Fruit fly (Drosophila melanogaster): ENCODE results near the gene CG14811.

Gene CG14811

DNA sequence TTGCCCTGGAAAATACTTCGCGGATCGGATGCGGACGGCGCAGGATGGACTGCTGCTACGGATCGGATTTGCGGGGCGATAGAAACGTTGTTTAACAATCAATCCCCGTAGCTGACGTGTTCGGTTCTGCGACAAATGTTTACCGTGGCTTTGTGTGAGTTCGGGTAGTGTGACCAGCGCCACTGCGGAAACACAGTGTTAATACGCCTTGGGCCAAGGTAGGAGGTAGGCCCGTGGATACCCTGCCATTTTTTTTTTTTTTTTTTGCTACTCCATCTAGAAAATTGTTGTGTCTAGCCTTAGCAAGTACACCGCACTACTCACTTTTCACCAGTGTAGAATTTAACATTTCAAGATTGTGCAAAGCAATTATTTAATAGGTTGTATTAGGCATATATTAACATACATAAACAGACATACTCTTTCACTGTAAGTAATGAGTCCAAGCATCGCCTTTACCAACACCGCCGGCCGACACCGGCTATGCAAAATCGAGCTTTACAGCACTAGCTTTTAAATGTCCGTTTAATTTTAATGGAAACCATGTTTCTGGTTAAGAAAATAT is 39.5 kb upstream of the CG14811 start, which contains the start of gene deltaCOP (continued):
- TF ChIP-seq CG6272 (GFP tag; IDR thresholded peaks at IDR 0.05): peak; percentile 59
- TF ChIP-seq CG43689 (GFP tag; IDR thresholded peaks at IDR 0.05): peak; percentile 51; the same call in 1 of the 2 replicates
- TF ChIP-seq CG31441 (GFP tag; IDR thresholded peaks at IDR 0.05): no peak; the same call in 1 of the 2 replicates
- peak; percentile 84; the same call in 2 of the 3 replicates for TF ChIP-seq so (GFP tag; IDR thresholded peaks at IDR 0.05)
- TF ChIP-seq CG11456 (GFP tag; IDR thresholded peaks at IDR 0.05): peak; percentile 82; the same call in 2 of the 3 replicates
- peak; percentile 78 for TF ChIP-seq CG12391 (tag; optimal IDR thresholded peaks at IDR 0.05)
- TF ChIP-seq Gug (GFP tag; IDR thresholded peaks at IDR 0.05): peak; percentile 86
- no peak for TF ChIP-seq ab (GFP tag; optimal IDR thresholded peaks at IDR 0.05)
- TF ChIP-seq Sin3A (optimal IDR thresholded peaks at IDR 0.05): peak; percentile 85
- TF ChIP-seq ci (GFP tag; IDR thresholded peaks at IDR 0.05): peak; percentile 83
- peak; percentile 57; the same call in 1 of the 2 replicates for TF ChIP-seq ap (GFP tag; IDR thresholded peaks at IDR 0.05)
- no peak for TF ChIP-seq CG15073 (GFP tag; optimal IDR thresholded peaks at IDR 0.05)
- peak; percentile 72 for TF ChIP-seq Ssrp (tag; optimal IDR thresholded peaks at IDR 0.05)
- no peak; the same call in 1 of the 2 replicates for TF ChIP-seq GATAe (GFP tag; conservative IDR thresholded peaks at IDR 0.05)
- peak; percentile 37 for TF ChIP-seq wek (GFP tag; optimal IDR thresholded peaks at IDR 0.05)
- peak; percentile 85 for TF ChIP-seq CG4424 (GFP tag; optimal IDR thresholded peaks at IDR 0.05)
- TF ChIP-seq scrt (GFP tag; optimal IDR thresholded peaks at IDR 0.05): no peak
- peak; percentile 83 for TF ChIP-seq CG6689 (GFP tag; IDR thresholded peaks at IDR 0.05)
- peak; percentile 64 for TF ChIP-seq CG10979 (tag; optimal IDR thresholded peaks at IDR 0.05)
- peak; percentile 23; the same call in 2 of the 3 replicates for TF ChIP-seq CG34224 (GFP tag; IDR thresholded peaks at IDR 0.05; ENCODE audit: partially characterized antibody)
- peak; percentile 84 for TF ChIP-seq Aef1 (GFP tag; IDR thresholded peaks at IDR 0.05)
- peak; percentile 85 to 91 for TF ChIP-seq Pdp1 (GFP tag; optimal IDR thresholded peaks at IDR 0.05)
- no peak for TF ChIP-seq sima (GFP tag; optimal IDR thresholded peaks at IDR 0.05)
- TF ChIP-seq CG12219 (GFP tag; optimal IDR thresholded peaks at IDR 0.05): no peak
- peak; percentile 72 for TF ChIP-seq CG12236 (GFP tag; optimal IDR thresholded peaks at IDR 0.05)
- peak; percentile 87 for TF ChIP-seq slp2 (GFP tag; optimal IDR thresholded peaks at IDR 0.05)
- no peak for TF ChIP-seq abd-A (tag; optimal IDR thresholded peaks at IDR 0.05)
- no peak for TF ChIP-seq CG14860 (GFP tag; IDR thresholded peaks at IDR 0.05; ENCODE audit: partially characterized antibody)
- peak; percentile 52 for TF ChIP-seq CG14965 (GFP tag; optimal IDR thresholded peaks at IDR 0.05; ENCODE audit: borderline replicate concordance)
- TF ChIP-seq CG17361 (GFP tag; IDR thresholded peaks at IDR 0.05): peak; percentile 79
- TF ChIP-seq Mes4 (GFP tag; optimal IDR thresholded peaks at IDR 0.05): peak; percentile 84
- peak; percentile 70; the same call in 1 of the 2 replicates for TF ChIP-seq ranshi (GFP tag; IDR thresholded peaks at IDR 0.05)
- peak; percentile 74 for TF ChIP-seq ssp (GFP tag; IDR thresholded peaks at IDR 0.05)
- peak; percentile 52; the same call in 1 of the 2 replicates for TF ChIP-seq CG1024 (GFP tag; IDR thresholded peaks at IDR 0.05)
- peak; percentile 91 for TF ChIP-seq bab2 (GFP tag; optimal IDR thresholded peaks at IDR 0.05)
- peak; percentile 50 for TF ChIP-seq Nf-YB (GFP tag; optimal IDR thresholded peaks at IDR 0.05)
- TF ChIP-seq CG12299 (tag; optimal IDR thresholded peaks at IDR 0.05): no peak
- peak; percentile 69 for TF ChIP-seq CG17829 (tag; optimal IDR thresholded peaks at IDR 0.05)
- peak; percentile 93 for TF ChIP-seq CG30403 (GFP tag; optimal IDR thresholded peaks at IDR 0.05)
- peak; percentile 98 for TF ChIP-seq sens (GFP tag)
- TF ChIP-seq CG6654 (GFP tag; optimal IDR thresholded peaks at IDR 0.05): peak; percentile 32
- TF ChIP-seq YL-1 (GFP tag; optimal IDR thresholded peaks at IDR 0.05): peak; percentile 62
- TF ChIP-seq mam (GFP tag; optimal IDR thresholded peaks at IDR 0.05): peak; percentile 94
- peak; percentile 93 for TF ChIP-seq Xbp1 (GFP tag; optimal IDR thresholded peaks at IDR 0.05)
- peak; percentile 79 for TF ChIP-seq Ets97D (GFP tag; optimal IDR thresholded peaks at IDR 0.05)
- peak; percentile 76 for TF ChIP-seq CG18262 (tag; optimal IDR thresholded peaks at IDR 0.05)
- no peak for TF ChIP-seq aop (GFP tag; IDR thresholded peaks at IDR 0.05)
- peak; percentile 45 for TF ChIP-seq Adf1 (GFP tag; IDR thresholded peaks at IDR 0.05)
- peak; percentile 78; the same call in 2 of the 3 replicates for TF ChIP-seq CG11093 (GFP tag; IDR thresholded peaks at IDR 0.05)
- TF ChIP-seq Fer1 (GFP tag; optimal IDR thresholded peaks at IDR 0.05): peak; percentile 78
- TF ChIP-seq B-H2 (GFP tag; optimal IDR thresholded peaks at IDR 0.05): peak; percentile 61
